Worm (Caenorhabditis elegans) whole organism, mixed stage, embryonic: ENCODE data around the gene C08A9.3.

Experiments
- ceh-39 ChIP-seq: fragments of 150-350 bp; optimal IDR thresholded peaks from 2 replicates; lab custom pipeline; 2014; ENCODE audit warnings: missing biosample characterization, missing genetic modification characterization
- ceh-43 ChIP-seq: fragments of 200-800 bp; sonication (Bioruptor generic); optimal IDR thresholded peaks from 2 replicates; lab custom pipeline; 2018; ENCODE audit warnings: mild to moderate bottlenecking, missing genetic modification characterization, moderate library complexity, missing compliant biosample characterization
- ceh-83 ChIP-seq: fragments of 200-800 bp; sonication (Bioruptor generic); optimal IDR thresholded peaks from 2 replicates; lab custom pipeline; 2018; ENCODE audit warnings: mild to moderate bottlenecking, missing genetic modification characterization, missing compliant biosample characterization
- ces-1 ChIP-seq: fragments of 150-350 bp; optimal IDR thresholded peaks from 2 replicates; lab custom pipeline; 2014; ENCODE audit warnings: missing biosample characterization, missing genetic modification reagents, missing genetic modification characterization
- elt-3 ChIP-seq: fragments of 150-350 bp; optimal IDR thresholded peaks from 2 replicates; lab custom pipeline; 2014; ENCODE audit warnings: missing biosample characterization, missing genetic modification characterization
- mep-1 ChIP-seq: fragments of 150-350 bp; optimal IDR thresholded peaks from 2 replicates; lab custom pipeline; 2017; ENCODE audit warnings: missing biosample characterization, missing genetic modification reagents, missing genetic modification characterization, inconsistent platforms
- nhr-76 ChIP-seq: sonication (generic microtip); optimal IDR thresholded peaks from 2 replicates; lab custom pipeline; 2017; ENCODE audit warnings: missing biosample characterization, missing genetic modification characterization
- snpc-4 ChIP-seq: fragments of 150-350 bp; optimal IDR thresholded peaks from 2 replicates; lab custom pipeline; 2014; ENCODE audit warnings: missing biosample characterization, missing genetic modification characterization
- unc-120 ChIP-seq: sonication (generic microtip); optimal IDR thresholded peaks from 2 replicates; lab custom pipeline; 2017; ENCODE audit warnings: missing genetic modification characterization, missing compliant biosample characterization; ENCODE audit not compliant: poor library complexity, severe bottlenecking
- unc-39 ChIP-seq: fragments of 150-350 bp; optimal IDR thresholded peaks from 2 replicates; lab custom pipeline; 2014; ENCODE audit warnings: missing biosample characterization, missing genetic modification characterization
- unc-62 ChIP-seq: fragments of 150-350 bp; optimal IDR thresholded peaks from 2 replicates; lab custom pipeline; 2014; ENCODE audit warnings: missing biosample characterization, missing genetic modification reagents, missing genetic modification characterization
- ztf-11 ChIP-seq: fragments of 150-350 bp; optimal IDR thresholded peaks from 2 replicates; lab custom pipeline; 2014; ENCODE audit warnings: missing biosample characterization, missing genetic modification characterization

DNA sequence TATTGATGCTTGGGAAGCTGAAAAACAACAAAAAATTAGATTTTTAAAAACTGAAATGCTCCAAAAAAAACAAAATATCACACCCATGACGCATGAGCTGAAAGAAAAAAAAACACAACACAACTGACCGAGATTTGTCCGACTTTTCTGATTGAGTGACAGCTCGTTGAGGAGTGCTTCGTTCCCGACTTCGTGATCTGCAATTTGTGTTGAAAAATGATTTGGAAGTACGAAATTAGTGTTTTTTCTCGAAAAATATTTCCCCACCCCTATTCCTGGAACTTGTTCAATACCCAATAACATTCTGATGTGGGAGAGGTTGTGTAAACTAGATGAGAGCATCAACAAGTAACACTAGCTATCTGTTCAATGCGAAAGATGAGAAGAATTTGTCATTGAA is 51.5 kb downstream of the C08A9.3 start:
- no peak for TF ChIP-seq unc-39 (tag; lab: Kevin White, UChicago)
- no peak for TF ChIP-seq ceh-83 (GFP tag; lab: Kevin White, UChicago)
- no peak for TF ChIP-seq snpc-4
- TF ChIP-seq ces-1 (GFP tag; lab: Kevin White, UChicago) = no peak
- no peak for TF ChIP-seq ceh-43
- TF ChIP-seq unc-62 (GFP tag; lab: Kevin White, UChicago) = no peak
- TF ChIP-seq nhr-76 (tag; lab: Kevin White, UChicago) = no peak
- TF ChIP-seq elt-3 (tag; lab: Kevin White, UChicago) = no peak
- TF ChIP-seq ztf-11 (tag; lab: Kevin White, UChicago) = no peak
- TF ChIP-seq ceh-39 (tag; lab: Kevin White, UChicago) = no peak
- no peak for TF ChIP-seq unc-120 (tag; lab: Kevin White, UChicago)
- no peak for TF ChIP-seq mep-1 (tag; lab: Kevin White, UChicago)
